Worm (Caenorhabditis elegans) whole organism, young adult: ENCODE data around the gene ule-3.

Source experiments
- F49E8.2 ChIP-seq: sonication (generic microtip); optimal IDR thresholded peaks from 3 replicates; lab custom pipeline; 2017; ENCODE audit warnings: missing genetic modification characterization, mild to moderate bottlenecking, missing compliant biosample characterization, antibody characterized with exemption, moderate library complexity; ENCODE audit not compliant: insufficient read depth
- attf-3 ChIP-seq: fragments of 200-800 bp; sonication (Bioruptor generic); conservative IDR thresholded peaks from 2 replicates; pipeline ENCODE4 v1.3.6; 2022; ENCODE audit warnings: missing genetic modification reagents, missing genetic modification characterization, missing compliant biosample characterization
- cebp-1 ChIP-seq, 2 experiments: fragments of 200-800 bp in 1 of 2; sonication (Bioruptor generic) in 1 of 2; sonication (generic microtip) in 1 of 2; IDR thresholded peaks in 1 of 2; optimal IDR thresholded peaks in 1 of 2; 2 replicates each; pipeline versions ENCODE4 v1.3.6 to Lab custom; 2017 to 2022; ENCODE audit warnings: missing compliant biosample characterization in 2 of 2, missing genetic modification characterization in 2 of 2, mild to moderate bottlenecking in 1 of 2, missing genetic modification reagents in 1 of 2, moderate library complexity in 1 of 2
- cebp-2 ChIP-seq: fragments of 200-800 bp; sonication (Bioruptor generic); IDR thresholded peaks from 2 replicates; pipeline ENCODE4 v1.3.6; 2022; ENCODE audit warnings: missing genetic modification characterization, missing compliant biosample characterization
- hlh-12 ChIP-seq: sonication (generic microtip); optimal IDR thresholded peaks from 2 replicates; lab custom pipeline; 2016; ENCODE audit warnings: missing genetic modification characterization, missing compliant biosample characterization
- let-607 ChIP-seq, 2 experiments: fragments of 200-800 bp in 1 of 2; sonication (Bioruptor generic) in 1 of 2; sonication (generic microtip) in 1 of 2; optimal IDR thresholded peaks; 2 replicates each; lab custom pipeline; 2016 to 2018; ENCODE audit warnings: mild to moderate bottlenecking in 2 of 2, missing compliant biosample characterization in 2 of 2, missing genetic modification characterization in 2 of 2, moderate library complexity in 2 of 2, missing genotype in 1 of 2
- lin-35 ChIP-seq, 3 experiments: fragments of 150-350 bp in 2 of 3; sonication (generic microtip) in 1 of 3; optimal IDR thresholded peaks; 2 replicates each; lab custom pipeline; 2014 to 2018; ENCODE audit warnings: missing biosample characterization in 3 of 3, missing genetic modification characterization in 3 of 3, missing genetic modification reagents in 3 of 3
- rec-8 ChIP-seq, 2 experiments: sonication (generic microtip); optimal IDR thresholded peaks; 2 replicates each; lab custom pipeline; 2016; ENCODE audit warnings: mild to moderate bottlenecking in 2 of 2, missing genetic modification characterization in 2 of 2, missing genetic modification reagents in 2 of 2, missing genotype in 2 of 2, missing biosample characterization in 1 of 2, missing compliant biosample characterization in 1 of 2, moderate library complexity in 1 of 2
- sea-2 ChIP-seq: fragments of 200-800 bp; sonication (Bioruptor generic); IDR thresholded peaks from 2 replicates; pipeline ENCODE4 v1.3.6; 2022; ENCODE audit warnings: missing genetic modification characterization, missing compliant biosample characterization
- tbp1 ChIP-seq: fragments of 200-800 bp; sonication (Bioruptor generic); optimal IDR thresholded peaks from 2 replicates; lab custom pipeline; 2018; ENCODE audit warnings: mild to moderate bottlenecking, missing genetic modification characterization, missing compliant biosample characterization
- tbx-9 ChIP-seq: sonication (generic microtip); optimal IDR thresholded peaks from 2 replicates; lab custom pipeline; 2016; ENCODE audit warnings: borderline replicate concordance, missing genetic modification characterization, inconsistent platforms, missing compliant biosample characterization
- ztf-6 ChIP-seq: fragments of 200-800 bp; sonication (Bioruptor generic); IDR thresholded peaks from 2 replicates; pipeline ENCODE4 v1.3.6; 2022; ENCODE audit warnings: missing genetic modification reagents, missing genetic modification characterization, missing compliant biosample characterization

- no peak for TF ChIP-seq attf-3 (GFP tag; lab: Robert Waterston, UW)
- TF ChIP-seq tbp1 = no peak
- no peak for TF ChIP-seq cebp-2 (GFP tag; lab: Robert Waterston, UW)
- no peak for TF ChIP-seq hlh-12
- TF ChIP-seq sea-2 (GFP tag; lab: Robert Waterston, UW) = no peak
- no peak for TF ChIP-seq cebp-1 (GFP tag; IDR thresholded peaks at IDR 0.05; lab: Robert Waterston, UW)
- no peak for TF ChIP-seq cebp-1 (tag; optimal IDR thresholded peaks at IDR 0.05; lab: Kevin White, UChicago)
- TF ChIP-seq rec-8 (tag; optimal IDR thresholded peaks at IDR 0.05; lab: Kevin White, UChicago) = no peak
- TF ChIP-seq ztf-6 = no peak
- no peak for TF ChIP-seq F49E8.2 (tag; lab: Kevin White, UChicago)
- TF ChIP-seq tbx-9 (tag; lab: Kevin White, UChicago) = no peak
- TF ChIP-seq lin-35 (GFP tag; optimal IDR thresholded peaks at IDR 0.05; lab: Kevin White, UChicago) = no peak
- no peak for TF ChIP-seq let-607 (tag; optimal IDR thresholded peaks at IDR 0.05; lab: Kevin White, UChicago)
These were observed 2.7 kb upstream of the ule-3 start, which contains the start of gene D1054.9 for ce11 chrV:10790921-10791320.
